Worm (Caenorhabditis elegans): Measurements from ENCODE around the gene scl-6.
A peak's percentile ranks its signal among the peaks of the same experiment; 100 is the strongest.

The scl-6 gene

ce11 chrIV:13035302-13035701 lies 33.2 kb upstream of the scl-6 start:
- no peak for TF ChIP-seq sox-4 (tag; optimal IDR thresholded peaks at IDR 0.05)
- no peak for TF ChIP-seq pat-9 (tag; optimal IDR thresholded peaks at IDR 0.05)
- no peak for TF ChIP-seq lim-6 (tag; optimal IDR thresholded peaks at IDR 0.05)

ce11 chrIV:13036835-13037234 lies 31.7 kb upstream of the scl-6 start:
- TF ChIP-seq T23F11.4 (GFP tag; optimal IDR thresholded peaks at IDR 0.05) (no peak), fkh-6 (tag; optimal IDR thresholded peaks at IDR 0.05) (no peak), lin-11 (tag; optimal IDR thresholded peaks at IDR 0.05) (no peak), ceh-6 (GFP tag; optimal IDR thresholded peaks at IDR 0.05) (no peak), pros-1 (tag; optimal IDR thresholded peaks at IDR 0.05) (no peak), ceh-18 (tag; optimal IDR thresholded peaks at IDR 0.05) (no peak), nfya-1 (tag; optimal IDR thresholded peaks at IDR 0.05) (no peak), elt-2 (tag; optimal IDR thresholded peaks at IDR 0.05) (no peak), ceh-48 (tag; optimal IDR thresholded peaks at IDR 0.05) (no peak), hlh-30 (tag; optimal IDR thresholded peaks at IDR 0.05; ENCODE audit: insufficient read depth) (no peak), pag-3 (tag; optimal IDR thresholded peaks at IDR 0.05; ENCODE audit: borderline replicate concordance) (no peak), ahr-1 (tag; optimal IDR thresholded peaks at IDR 0.05) (no peak), K02D7.2 (tag; optimal IDR thresholded peaks at IDR 0.05) (no peak), dmd-4 (tag; optimal IDR thresholded peaks at IDR 0.05; ENCODE audit: borderline replicate concordance) (no peak), fax-1 (tag; optimal IDR thresholded peaks at IDR 0.05) (no peak)

ce11 chrIV:13038888-13039287 lies 29.7 kb upstream of the scl-6 start, which contains the start of gene F49E11.2:
TSS of gene F49E11.2 (minus strand) at chrIV:13038988.
- TF ChIP-seq hlh-8 (tag; optimal IDR thresholded peaks at IDR 0.05) (no peak), npax-4 (tag; optimal IDR thresholded peaks at IDR 0.05) (no peak), madf-2 (tag; optimal IDR thresholded peaks at IDR 0.05) (no peak), hlh-15 (tag; optimal IDR thresholded peaks at IDR 0.05) (no peak), nhr-232 (tag; optimal IDR thresholded peaks at IDR 0.05) (no peak), elt-4 (tag; optimal IDR thresholded peaks at IDR 0.05) (no peak), fkh-10 (GFP tag; optimal IDR thresholded peaks at IDR 0.05) (no peak), ets-4 (tag; optimal IDR thresholded peaks at IDR 0.05) (no peak), fax-1 (tag; optimal IDR thresholded peaks at IDR 0.05) (no peak), tbx-7 (tag; optimal IDR thresholded peaks at IDR 0.05) (no peak), Y22D7AL.16 (tag; optimal IDR thresholded peaks at IDR 0.05) (no peak), lin-11 (tag; optimal IDR thresholded peaks at IDR 0.05) (no peak), C38D4.7 (GFP tag; optimal IDR thresholded peaks at IDR 0.05) (no peak), syd-9 (tag; optimal IDR thresholded peaks at IDR 0.05) (no peak), lim-6 (tag; optimal IDR thresholded peaks at IDR 0.05) (no peak)

ce11 chrIV:13041486-13041885 lies 27.1 kb upstream of the scl-6 start:
- TF ChIP-seq F13H6.1 (tag; optimal IDR thresholded peaks at IDR 0.05) (no peak), pqm-1 (tag; optimal IDR thresholded peaks at IDR 0.05) (no peak), ama-1 (optimal IDR thresholded peaks at IDR 0.05) (no peak), tbx-7 (tag; optimal IDR thresholded peaks at IDR 0.05) (no peak), K02D7.2 (tag; optimal IDR thresholded peaks at IDR 0.05) (no peak), nfya-1 (tag; optimal IDR thresholded peaks at IDR 0.05) (peak; percentile 87)

ce11 chrIV:13042091-13042490 lies 26.5 kb upstream of the scl-6 start, which contains the start of gene amt-2:
TSS of gene amt-2 (plus strand) at chrIV:13042391.
- no peak for TF ChIP-seq fax-1 (tag; optimal IDR thresholded peaks at IDR 0.05)
- TF ChIP-seq ceh-9 (tag; optimal IDR thresholded peaks at IDR 0.05) = no peak
- TF ChIP-seq hlh-8 (tag; optimal IDR thresholded peaks at IDR 0.05) = no peak
- no peak for TF ChIP-seq ttx-3 (tag; optimal IDR thresholded peaks at IDR 0.05)
- TF ChIP-seq nhr-11 (tag; optimal IDR thresholded peaks at IDR 0.05) = no peak
- TF ChIP-seq C08G9.2 (tag; optimal IDR thresholded peaks at IDR 0.05) = no peak
- no peak for TF ChIP-seq ceh-2 (tag; optimal IDR thresholded peaks at IDR 0.05)
- no peak for TF ChIP-seq elt-2 (tag; optimal IDR thresholded peaks at IDR 0.05)
- TF ChIP-seq tbx-7 (tag; optimal IDR thresholded peaks at IDR 0.05) = no peak
- no peak for TF ChIP-seq pros-1 (tag; optimal IDR thresholded peaks at IDR 0.05)
- TF ChIP-seq pqm-1 (tag; optimal IDR thresholded peaks at IDR 0.05) = no peak
- TF ChIP-seq pag-3 (tag; optimal IDR thresholded peaks at IDR 0.05; ENCODE audit: borderline replicate concordance) = no peak
- TF ChIP-seq zip-5 (tag; optimal IDR thresholded peaks at IDR 0.05) = no peak
- no peak for TF ChIP-seq C38D4.7 (GFP tag; optimal IDR thresholded peaks at IDR 0.05)
- no peak for TF ChIP-seq ama-1 (optimal IDR thresholded peaks at IDR 0.05)
